Worm (Caenorhabditis elegans) whole organism, young adult: Measurements from ENCODE around the gene Y59E9AL.36.

ENCODE experiments used
- C17E4.6 ChIP-seq: fragments of 200-800 bp; sonication (Bioruptor generic); IDR thresholded peaks from 2 replicates; pipeline ENCODE4 v1.3.6; 2022; ENCODE audit warnings: missing genetic modification reagents, missing genetic modification characterization, missing compliant biosample characterization
- F23B12.7 ChIP-seq: sonication (generic microtip); optimal IDR thresholded peaks from 2 replicates; lab custom pipeline; 2017; ENCODE audit warnings: missing genetic modification characterization, mild to moderate bottlenecking, missing compliant biosample characterization, antibody characterized with exemption, moderate library complexity; ENCODE audit not compliant: insufficient read depth
- Y67H2A.10 ChIP-seq: fragments of 200-800 bp; sonication (Bioruptor generic); conservative IDR thresholded peaks from 2 replicates; pipeline ENCODE4 v1.3.6; 2022; ENCODE audit warnings: missing genetic modification reagents, missing genetic modification characterization, missing compliant biosample characterization
- Y95B8A.8 ChIP-seq: fragments of 200-800 bp; sonication (Bioruptor generic); IDR thresholded peaks from 2 replicates; pipeline ENCODE4 v1.3.6; 2022; ENCODE audit warnings: missing genetic modification reagents, missing genetic modification characterization, missing compliant biosample characterization
- ama-1 ChIP-seq, 3 experiments: fragments of 150-350 bp in 1 of 3; sonication (generic microtip) in 2 of 3; optimal IDR thresholded peaks; 2 replicates each; lab custom pipeline; 2014 to 2018; ENCODE audit warnings: missing biosample characterization in 2 of 3, missing genetic modification characterization in 2 of 3, missing genetic modification reagents in 2 of 3
- aptf-2 ChIP-seq: fragments of 200-800 bp; sonication (Bioruptor generic); conservative IDR thresholded peaks from 2 replicates; pipeline ENCODE4 v1.3.6; 2022; ENCODE audit warnings: missing genetic modification reagents, missing genetic modification characterization, missing compliant biosample characterization
- aptf-3 ChIP-seq: fragments of 200-800 bp; sonication (Bioruptor generic); IDR thresholded peaks from 2 replicates; pipeline ENCODE4 v1.3.6; 2022; ENCODE audit warnings: missing genetic modification characterization, missing compliant biosample characterization
- ccch-3 ChIP-seq: fragments of 200-800 bp; sonication (Bioruptor generic); optimal IDR thresholded peaks from 2 replicates; lab custom pipeline; 2018; ENCODE audit warnings: mild to moderate bottlenecking, missing genetic modification characterization, missing compliant biosample characterization
- ceh-100 ChIP-seq: fragments of 200-800 bp; sonication (Bioruptor generic); IDR thresholded peaks from 2 replicates; pipeline ENCODE4 v1.3.6; 2022; ENCODE audit warnings: missing genetic modification reagents, missing genetic modification characterization, missing compliant biosample characterization
- die-1 ChIP-seq: sonication (generic microtip); optimal IDR thresholded peaks from 2 replicates; lab custom pipeline; 2016; ENCODE audit warnings: missing genotype, mild to moderate bottlenecking, missing genetic modification characterization, missing compliant biosample characterization
- ets-4 ChIP-seq: fragments of 200-800 bp; sonication (Bioruptor generic); optimal IDR thresholded peaks from 2 replicates; lab custom pipeline; 2018; ENCODE audit warnings: mild to moderate bottlenecking, missing genetic modification characterization, missing compliant biosample characterization
- gei-17 ChIP-seq: fragments of 200-800 bp; sonication (Bioruptor generic); optimal IDR thresholded peaks from 2 replicates; lab custom pipeline; 2018; ENCODE audit warnings: mild to moderate bottlenecking, missing genetic modification characterization, missing compliant biosample characterization
- hmg-1.2 ChIP-seq: fragments of 200-800 bp; sonication (Bioruptor generic); IDR thresholded peaks from 2 replicates; pipeline ENCODE4 v1.3.6; 2022; ENCODE audit warnings: missing genetic modification reagents, missing genetic modification characterization, missing compliant biosample characterization
- lin-54 ChIP-seq: fragments of 200-800 bp; sonication (Bioruptor generic); optimal IDR thresholded peaks from 2 replicates; lab custom pipeline; 2018; ENCODE audit warnings: mild to moderate bottlenecking, missing genetic modification characterization, missing compliant biosample characterization
- lsl-1 ChIP-seq: fragments of 200-800 bp; sonication (Bioruptor generic); optimal IDR thresholded peaks from 2 replicates; lab custom pipeline; 2018; ENCODE audit warnings: mild to moderate bottlenecking, missing genetic modification characterization, moderate library complexity, missing compliant biosample characterization
- mxl-1 ChIP-seq: sonication (generic microtip); optimal IDR thresholded peaks from 2 replicates; lab custom pipeline; 2016; ENCODE audit warnings: missing genetic modification characterization, missing compliant biosample characterization
- nfyb-1 ChIP-seq: fragments of 200-800 bp; sonication (Bioruptor generic); IDR thresholded peaks from 2 replicates; pipeline ENCODE4 v1.3.6; 2022; ENCODE audit warnings: missing genetic modification reagents, missing genetic modification characterization, missing compliant biosample characterization
- nhr-179 ChIP-seq: sonication (generic microtip); optimal IDR thresholded peaks from 2 replicates; lab custom pipeline; 2016; ENCODE audit warnings: mild to moderate bottlenecking, missing genetic modification characterization, missing compliant biosample characterization
- nhr-80 ChIP-seq: sonication (generic microtip); optimal IDR thresholded peaks from 2 replicates; lab custom pipeline; 2016; ENCODE audit warnings: missing genetic modification characterization, missing compliant biosample characterization
- pha-4 ChIP-seq: fragments of 150-350 bp; sonication (generic microtip); optimal IDR thresholded peaks from 2 replicates; lab custom pipeline; 2014; ENCODE audit warnings: missing biosample characterization, missing genetic modification reagents, missing genetic modification characterization
- sdz-38 ChIP-seq: sonication (generic microtip); optimal IDR thresholded peaks from 2 replicates; lab custom pipeline; 2016; ENCODE audit warnings: missing genotype, missing genetic modification characterization, missing compliant biosample characterization
- snpc-1.1 ChIP-seq: sonication (generic microtip); optimal IDR thresholded peaks from 2 replicates; lab custom pipeline; 2017; ENCODE audit warnings: missing genetic modification characterization, mild to moderate bottlenecking, missing compliant biosample characterization, antibody characterized with exemption, moderate library complexity, missing genotype, missing genetic modification reagents; ENCODE audit not compliant: insufficient read depth
- snpc-3.4 ChIP-seq: sonication (generic microtip); optimal IDR thresholded peaks from 2 replicates; lab custom pipeline; 2017; ENCODE audit warnings: missing genetic modification characterization, mild to moderate bottlenecking, missing compliant biosample characterization, antibody characterized with exemption, moderate library complexity, missing genotype, missing genetic modification reagents
- snpc-4 ChIP-seq, 5 experiments: fragments of 150-350 bp in 1 of 5; sonication (generic microtip) in 4 of 5; optimal IDR thresholded peaks; 2 replicates each; lab custom pipeline; 2014 to 2018; ENCODE audit warnings: missing genetic modification characterization in 5 of 5, missing biosample characterization in 3 of 5, antibody characterized with exemption in 2 of 5, mild to moderate bottlenecking in 2 of 5, missing compliant biosample characterization in 2 of 5, missing genotype in 2 of 5, moderate library complexity in 2 of 5, missing genetic modification reagents in 1 of 5
- somi-1 ChIP-seq: fragments of 200-800 bp; sonication (Bioruptor generic); optimal IDR thresholded peaks from 2 replicates; lab custom pipeline; 2018; ENCODE audit warnings: mild to moderate bottlenecking, missing genetic modification characterization, missing compliant biosample characterization
- sptf-2 ChIP-seq: fragments of 200-800 bp; sonication (Bioruptor generic); optimal IDR thresholded peaks from 2 replicates; lab custom pipeline; 2018; ENCODE audit warnings: mild to moderate bottlenecking, missing genetic modification characterization, missing compliant biosample characterization
- tbp1 ChIP-seq: fragments of 200-800 bp; sonication (Bioruptor generic); optimal IDR thresholded peaks from 2 replicates; lab custom pipeline; 2018; ENCODE audit warnings: mild to moderate bottlenecking, missing genetic modification characterization, missing compliant biosample characterization
- tbx-9 ChIP-seq: sonication (generic microtip); optimal IDR thresholded peaks from 2 replicates; lab custom pipeline; 2016; ENCODE audit warnings: borderline replicate concordance, missing genetic modification characterization, inconsistent platforms, missing compliant biosample characterization
- unc-62 ChIP-seq: fragments of 150-350 bp; optimal IDR thresholded peaks from 2 replicates; lab custom pipeline; 2014; ENCODE audit warnings: missing biosample characterization, missing genetic modification reagents, missing genetic modification characterization
- ztf-22 ChIP-seq: fragments of 200-800 bp; sonication (Bioruptor generic); optimal IDR thresholded peaks from 2 replicates; lab custom pipeline; 2018; ENCODE audit warnings: mild to moderate bottlenecking, missing genetic modification characterization, moderate library complexity, missing compliant biosample characterization
- ztf-3 ChIP-seq: fragments of 200-800 bp; sonication (Bioruptor generic); optimal IDR thresholded peaks from 2 replicates; lab custom pipeline; 2018; ENCODE audit warnings: mild to moderate bottlenecking, missing genetic modification characterization, missing compliant biosample characterization
- ztf-6 ChIP-seq: fragments of 200-800 bp; sonication (Bioruptor generic); IDR thresholded peaks from 2 replicates; pipeline ENCODE4 v1.3.6; 2022; ENCODE audit warnings: missing genetic modification reagents, missing genetic modification characterization, missing compliant biosample characterization

Y59E9AL.36 gene

DNA sequence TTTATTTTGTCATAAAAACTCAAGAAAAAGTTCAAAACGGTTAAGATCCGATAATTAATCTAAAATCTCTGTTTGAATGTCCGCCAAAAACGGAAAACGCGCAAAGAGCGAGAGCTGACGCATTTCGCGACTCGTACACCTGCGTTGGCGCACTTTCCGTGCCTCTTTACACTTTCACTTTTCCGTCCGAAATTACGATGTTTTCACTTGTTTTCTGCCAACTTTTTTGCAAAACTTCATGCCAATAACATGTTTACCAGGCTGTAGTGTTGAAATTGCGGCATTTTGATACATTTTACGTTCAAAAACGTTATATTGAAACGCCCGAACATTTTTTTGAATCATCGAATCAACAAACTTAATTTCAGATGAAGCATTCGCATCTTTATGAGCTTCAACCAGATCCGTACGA lies 25.5 kb downstream of the Y59E9AL.36 start, which contains the start of gene W03F8.4 (continued):
- TF ChIP-seq ama-1 (optimal IDR thresholded peaks at IDR 0.05; lab: Kevin White, UChicago) (no peak), ama-1 (GFP tag; optimal IDR thresholded peaks at IDR 0.05; lab: Kevin White, UChicago) (no peak), tbp1 (peak; percentile 75), nhr-179 (tag; lab: Kevin White, UChicago) (no peak), mxl-1 (tag; lab: Kevin White, UChicago) (no peak), aptf-3 (GFP tag; lab: Robert Waterston, UW) (no peak), snpc-4 (GFP tag; optimal IDR thresholded peaks at IDR 0.05; lab: Kevin White, UChicago) (peak; percentile 88), snpc-4 (tag; optimal IDR thresholded peaks at IDR 0.05; lab: Kevin White, UChicago) (peak; percentile 82 to 95 (median 94))
- TF ChIP-seq, all 124 proteins: peak for 70

- TF ChIP-seq ztf-22 (GFP tag; lab: Kevin White, UChicago) (no peak), lsl-1 (no peak), sptf-2 (GFP tag; lab: Kevin White, UChicago) (no peak), snpc-3.4 (tag; lab: Kevin White, UChicago) (no peak), gei-17 (no peak), nfyb-1 (GFP tag; lab: Robert Waterston, UW) (no peak), ceh-100 (GFP tag; lab: Robert Waterston, UW) (no peak), die-1 (tag; lab: Kevin White, UChicago) (no peak), ztf-3 (GFP tag; lab: Kevin White, UChicago) (no peak), Y67H2A.10 (GFP tag; lab: Robert Waterston, UW) (no peak), snpc-4 (GFP tag; optimal IDR thresholded peaks at IDR 0.05; lab: Kevin White, UChicago) (no peak), snpc-4 (tag; optimal IDR thresholded peaks at IDR 0.05; lab: Kevin White, UChicago) (no peak), ztf-6 (no peak), sdz-38 (tag; lab: Kevin White, UChicago) (no peak)
These were observed 36.2 kb downstream of the Y59E9AL.36 start, which contains the start of gene lam-1 for ce11 chrIV:5173032-5173431. TSS of gene lam-1 (plus strand) at chrIV:5173332.

DNA sequence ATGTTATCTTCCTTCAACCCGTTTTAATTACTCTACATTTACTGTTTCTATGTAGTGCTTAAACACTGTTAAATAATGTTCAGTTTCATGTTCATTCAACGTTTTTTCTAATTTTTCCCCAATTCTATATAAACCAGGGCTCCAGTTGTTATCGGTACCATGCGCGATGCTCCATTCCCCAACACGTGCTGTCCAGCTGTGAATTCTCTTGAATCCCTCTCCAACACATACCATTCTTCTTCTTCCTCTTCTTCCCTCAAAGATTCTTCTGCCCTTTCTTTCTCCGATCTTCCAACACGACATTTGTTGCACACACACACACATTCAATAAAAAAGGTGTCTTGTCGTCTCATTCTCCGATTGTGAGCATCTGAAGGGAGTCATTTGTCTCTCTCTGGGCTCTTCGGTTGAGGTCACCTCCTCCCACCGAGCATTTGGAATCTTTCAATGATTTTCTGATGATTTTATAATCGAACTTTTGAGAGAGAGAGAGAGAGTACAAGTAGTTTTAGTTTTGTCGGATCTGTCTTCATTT lies 37.2 kb downstream of the Y59E9AL.36 start:
- TF ChIP-seq F23B12.7 (tag; lab: Kevin White, UChicago) (no peak), nhr-80 (no peak), snpc-1.1 (tag; lab: Kevin White, UChicago) (no peak), C17E4.6 (no peak), ccch-3 (no peak), ets-4 (GFP tag; lab: Kevin White, UChicago) (no peak), mxl-1 (tag; lab: Kevin White, UChicago) (no peak)

ce11 chrIV:5169335-5169734 lies 39.9 kb downstream of the Y59E9AL.36 start:
- TF ChIP-seq die-1 (tag; lab: Kevin White, UChicago): no peak
- no peak for TF ChIP-seq lin-54 (GFP tag; lab: Kevin White, UChicago)
- no peak for TF ChIP-seq unc-62 (GFP tag; lab: Kevin White, UChicago)
- TF ChIP-seq hmg-1.2 (GFP tag; lab: Robert Waterston, UW): peak; percentile 38; the same call in 1 of the 2 replicates
- no peak for TF ChIP-seq tbx-9 (tag; lab: Kevin White, UChicago)
- peak; percentile 50; the same call in 1 of the 2 replicates for TF ChIP-seq aptf-2 (GFP tag; lab: Robert Waterston, UW)
- no peak for TF ChIP-seq somi-1 (GFP tag; lab: Kevin White, UChicago)
- no peak for TF ChIP-seq Y95B8A.8 (GFP tag; lab: Robert Waterston, UW)
- no peak for TF ChIP-seq pha-4 (tag; lab: Kevin White, UChicago)
